Worm (Caenorhabditis elegans): ENCODE measurements around the gene H04D03.2.
"Not testable (repeated sequence)": the region's sequence is repeated elsewhere in the genome, so short reads cannot be mapped to it uniquely, and the experiment has no call there.

H04D03.2 gene

DNA sequence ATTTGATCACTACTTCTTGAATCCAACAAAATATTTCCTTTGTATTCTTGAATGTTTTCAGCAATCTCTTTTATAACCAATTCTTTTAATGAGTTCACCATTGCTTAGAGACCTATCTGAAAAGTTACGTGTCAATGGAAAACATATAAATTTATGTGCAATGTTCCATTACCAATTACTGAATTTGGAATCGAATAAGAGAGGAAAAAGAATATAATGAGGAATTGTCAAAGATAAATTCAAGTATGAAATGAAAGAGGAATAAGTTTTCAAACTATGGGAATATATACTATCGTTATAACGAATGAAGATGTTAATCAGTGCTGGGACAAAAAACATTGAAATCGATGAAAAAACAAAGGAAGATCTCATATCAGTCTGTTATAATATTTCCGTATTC, 8.8 kb upstream of the H04D03.2 start, which contains the start of gene H04D03.4:
H04D03.4 (minus strand) TSS at position 101 of the 400 bp plus-strand sequence.
- TF ChIP-seq nhr-129 (tag; optimal IDR thresholded peaks at IDR 0.05) (no peak), fos-1 (tag; optimal IDR thresholded peaks at IDR 0.05) (no peak), C34F6.9 (tag; optimal IDR thresholded peaks at IDR 0.05) (no peak), dmd-4 (tag; optimal IDR thresholded peaks at IDR 0.05) (no peak), egl-27 (tag; optimal IDR thresholded peaks at IDR 0.05) (no peak), nhr-11 (tag; optimal IDR thresholded peaks at IDR 0.05) (no peak), F13H6.1 (tag; optimal IDR thresholded peaks at IDR 0.05) (no peak), aly-2 (tag; optimal IDR thresholded peaks at IDR 0.05) (no peak), sem-4 (tag; optimal IDR thresholded peaks at IDR 0.05) (no peak), alr-1 (tag; optimal IDR thresholded peaks at IDR 0.05) (no peak), unc-62 (GFP tag; optimal IDR thresholded peaks at IDR 0.05) (no peak), sma-3 (GFP tag; optimal IDR thresholded peaks at IDR 0.05) (no peak), nhr-237 (tag; optimal IDR thresholded peaks at IDR 0.05) (no peak), unc-55 (GFP tag; optimal IDR thresholded peaks at IDR 0.05) (no peak), zag-1 (tag; optimal IDR thresholded peaks at IDR 0.05) (no peak), elt-3 (tag; optimal IDR thresholded peaks at IDR 0.05) (no peak), mab-5 (tag; optimal IDR thresholded peaks at IDR 0.05) (no peak), crh-2 (tag; optimal IDR thresholded peaks at IDR 0.05) (no peak), blmp-1 (tag; optimal IDR thresholded peaks at IDR 0.05; ENCODE audit: insufficient read depth) (no peak), lin-39 (tag; optimal IDR thresholded peaks at IDR 0.05) (no peak)

DNA sequence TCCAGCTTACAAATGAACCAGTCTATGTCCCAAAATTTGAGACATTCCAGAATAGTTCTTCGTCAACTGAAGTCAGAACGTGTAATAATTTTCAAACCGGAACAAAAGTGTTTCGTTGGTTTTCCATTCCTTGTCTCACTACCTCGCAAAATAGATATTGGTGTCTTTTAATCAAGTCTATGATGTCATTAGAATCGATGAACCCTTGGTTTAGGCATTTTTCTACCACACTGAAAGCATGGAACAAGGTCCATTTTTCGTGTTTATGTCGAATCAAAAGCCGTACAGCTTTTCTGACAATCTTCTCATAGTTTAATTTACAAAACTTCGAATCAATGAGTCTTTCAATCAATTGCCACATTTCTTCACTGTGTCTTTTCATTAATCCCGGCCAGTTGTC, 4.5 kb upstream of the H04D03.2 start, which contains the start of gene H04D03.7:
H04D03.7 (minus strand) TSS at position 101 of the 400 bp plus-strand sequence.
- no peak for TF ChIP-seq crh-2 (tag; optimal IDR thresholded peaks at IDR 0.05)

DNA sequence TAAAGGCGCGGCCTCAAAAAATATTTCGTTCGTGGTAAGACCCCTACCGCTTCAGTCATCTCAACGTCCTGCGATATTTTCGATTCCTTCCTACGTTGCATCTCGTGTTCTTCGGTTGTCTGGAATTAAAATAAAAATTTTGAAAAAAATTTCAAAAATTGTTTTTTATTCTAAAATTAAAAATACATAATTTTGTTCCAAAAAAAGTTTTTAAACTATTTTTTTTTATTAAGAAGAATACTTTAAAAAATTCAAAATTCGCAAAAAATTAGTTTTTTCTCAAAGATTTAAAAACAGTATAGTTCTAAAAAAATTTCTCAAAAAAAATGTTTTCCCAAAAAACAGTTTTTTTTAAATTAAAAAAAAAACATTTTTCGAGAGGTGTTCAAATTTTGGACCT, 3.4 kb downstream of the H04D03.2 start, which contains the start of gene H04D03.6:
H04D03.6 (minus strand) TSS at position 101 of the 400 bp plus-strand sequence.
- TF ChIP-seq zag-1, sem-4, lin-39 (tag; optimal IDR thresholded peaks at IDR 0.05): not testable (repeated sequence)

DNA sequence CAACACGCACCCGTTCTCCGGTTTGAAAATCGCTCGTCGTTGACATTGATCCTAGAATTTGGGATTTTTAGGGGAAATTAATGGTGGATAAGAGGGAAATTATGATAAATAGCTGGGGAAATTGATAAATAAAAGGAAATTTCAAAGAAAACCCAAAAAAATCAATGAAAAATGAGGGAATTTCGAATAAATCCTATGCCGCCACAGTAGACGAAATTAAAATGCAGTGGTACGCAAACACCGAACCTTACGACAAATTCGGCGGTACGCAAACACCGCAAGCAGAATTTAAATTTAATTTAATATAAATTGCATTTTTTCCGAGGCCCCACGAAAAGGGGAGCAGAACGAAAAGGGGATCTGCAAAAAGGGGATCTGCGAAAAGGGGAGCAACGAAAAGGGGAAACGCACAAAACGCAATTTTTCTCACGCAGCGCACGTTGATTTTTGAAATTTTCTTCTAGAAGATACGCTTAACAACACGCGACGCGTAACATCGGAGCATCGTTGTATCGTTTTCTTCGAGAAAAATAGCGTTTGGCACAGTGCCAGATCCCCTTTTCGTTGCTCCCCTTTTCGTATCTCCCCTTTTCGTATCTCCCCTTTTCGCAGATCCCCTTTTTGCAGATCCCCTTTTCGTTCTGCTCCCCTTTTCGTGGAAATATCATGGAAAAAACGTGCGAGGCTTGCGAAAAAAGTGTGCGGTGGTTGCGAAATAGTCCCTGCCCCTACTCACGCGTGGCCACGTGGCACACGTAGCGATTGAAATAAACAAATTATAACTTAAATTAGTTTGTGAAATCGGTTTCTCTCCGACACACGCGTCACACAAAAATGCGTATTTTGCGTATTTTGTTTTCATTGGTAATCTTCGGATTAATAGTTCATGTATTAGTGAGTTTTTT, 6.0 kb downstream of the H04D03.2 start, which contains the start of the genes smrd-1 and enu-3.1:
smrd-1 (minus strand) TSS at position 51 of the 905 bp plus-strand sequence.
enu-3.1 (plus strand) TSS at position 339 of the 905 bp plus-strand sequence.
- peak; percentile 44 for TF ChIP-seq crh-2 (tag; optimal IDR thresholded peaks at IDR 0.05)
- peak; percentile 60 for TF ChIP-seq gmeb-1 (tag; optimal IDR thresholded peaks at IDR 0.05)
- peak; percentile 31 for TF ChIP-seq sma-3 (GFP tag; optimal IDR thresholded peaks at IDR 0.05)
- TF ChIP-seq unc-55 (GFP tag; optimal IDR thresholded peaks at IDR 0.05) = peak; percentile 63
- TF ChIP-seq F13H6.1 (tag; optimal IDR thresholded peaks at IDR 0.05) = peak; percentile 50
- TF ChIP-seq mab-5 (tag; optimal IDR thresholded peaks at IDR 0.05) = peak; percentile 39
- TF ChIP-seq lin-13 (GFP tag; optimal IDR thresholded peaks at IDR 0.05) = peak; percentile 76
- peak; percentile 69 to 75 for TF ChIP-seq lsy-2 (tag; optimal IDR thresholded peaks at IDR 0.05)
- TF ChIP-seq C34F6.9 (tag; optimal IDR thresholded peaks at IDR 0.05) = peak; percentile 78

DNA sequence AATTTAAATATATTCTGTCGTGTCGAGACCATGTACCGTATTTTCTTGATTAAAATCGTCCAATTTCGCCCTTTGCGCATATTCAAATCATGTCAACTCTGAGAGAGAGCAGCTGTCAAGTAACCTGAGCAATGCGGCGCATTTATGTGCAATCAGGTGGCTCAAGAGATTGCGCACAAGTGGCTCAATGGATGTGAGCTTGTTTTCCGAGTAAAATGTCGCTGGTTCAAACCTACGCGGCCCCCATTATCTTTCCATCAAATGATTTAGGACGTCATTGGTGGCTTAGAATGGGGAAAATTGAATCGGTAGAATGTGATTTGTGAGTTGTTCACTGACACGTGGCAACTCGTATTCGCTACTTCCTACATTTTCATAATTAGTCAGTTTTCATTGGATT, 10.1 kb downstream of the H04D03.2 start:
- TF ChIP-seq ztf-4 (tag; optimal IDR thresholded peaks at IDR 0.05) (no peak), crh-2 (tag; optimal IDR thresholded peaks at IDR 0.05) (peak; percentile 70), C34F6.9 (tag; optimal IDR thresholded peaks at IDR 0.05) (peak; percentile 28), skn-1 (tag; optimal IDR thresholded peaks at IDR 0.05) (no peak), sma-9 (GFP tag; optimal IDR thresholded peaks at IDR 0.05) (no peak), sma-9 (tag; optimal IDR thresholded peaks at IDR 0.05) (no peak), nhr-25 (tag; optimal IDR thresholded peaks at IDR 0.05) (no peak), mab-5 (tag; optimal IDR thresholded peaks at IDR 0.05) (no peak), nhr-237 (tag; optimal IDR thresholded peaks at IDR 0.05) (no peak), alr-1 (tag; optimal IDR thresholded peaks at IDR 0.05) (no peak), F13H6.1 (tag; optimal IDR thresholded peaks at IDR 0.05) (peak; percentile 21), lin-11 (tag; optimal IDR thresholded peaks at IDR 0.05) (peak; percentile 62), nhr-11 (tag; optimal IDR thresholded peaks at IDR 0.05) (no peak), nhr-129 (tag; optimal IDR thresholded peaks at IDR 0.05) (peak; percentile 52), gmeb-1 (tag; optimal IDR thresholded peaks at IDR 0.05) (no peak), nhr-77 (tag; optimal IDR thresholded peaks at IDR 0.05) (no peak), lsy-2 (tag; optimal IDR thresholded peaks at IDR 0.05) (peak in 1 of 2 experiments; percentile 38), nhr-23 (tag; optimal IDR thresholded peaks at IDR 0.05) (no peak), lin-39 (tag; optimal IDR thresholded peaks at IDR 0.05) (no peak)
